Worm (Caenorhabditis elegans): Measurements from ENCODE around the gene Y49F6A.11.

DNA sequence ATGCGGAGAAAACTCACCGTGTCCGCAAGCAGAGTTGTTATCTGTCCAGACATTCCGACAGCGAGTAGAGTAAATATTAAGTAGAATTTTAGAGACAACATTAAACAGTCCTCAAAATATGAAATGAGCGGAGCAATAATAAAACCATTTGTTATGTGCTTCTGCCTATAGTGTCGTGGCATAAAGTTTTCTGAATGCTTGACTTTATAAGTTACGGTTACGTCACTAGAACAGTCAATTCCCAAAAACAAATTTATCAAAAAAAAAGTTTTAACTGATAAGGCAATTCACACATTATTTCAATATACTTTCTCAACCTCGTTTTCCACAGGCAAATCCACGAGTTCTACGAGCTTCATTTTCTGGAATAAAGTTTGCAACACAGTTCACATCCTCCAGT, 29.5 kb downstream of the Y49F6A.11 start, which contains the start of gene clec-127:
- TF ChIP-seq ama-1 (optimal IDR thresholded peaks at IDR 0.05) = no peak
- no peak for TF ChIP-seq flt-1 (GFP tag; IDR thresholded peaks at IDR 0.05)
